Worm (Caenorhabditis elegans) whole organism, mixed stage, embryonic: ENCODE measurements around the gene C34C12.8.

Source experiments
- blmp-1 ChIP-seq: fragments of 150-350 bp; optimal IDR thresholded peaks from 2 replicates; lab custom pipeline; 2014; ENCODE audit warnings: missing biosample characterization, missing genetic modification characterization
- ces-1 ChIP-seq: fragments of 150-350 bp; optimal IDR thresholded peaks from 2 replicates; lab custom pipeline; 2014; ENCODE audit warnings: missing biosample characterization, missing genetic modification reagents, missing genetic modification characterization
- cnd-1 ChIP-seq: fragments of 200-800 bp; sonication (Bioruptor generic); optimal IDR thresholded peaks from 2 replicates; lab custom pipeline; 2018; ENCODE audit warnings: mild to moderate bottlenecking, missing genetic modification characterization, missing compliant biosample characterization
- drap-1 ChIP-seq: fragments of 200-800 bp; sonication (Bioruptor generic); optimal IDR thresholded peaks from 3 replicates; lab custom pipeline; 2018; ENCODE audit warnings: mild to moderate bottlenecking, missing genetic modification characterization, missing compliant biosample characterization
- elt-1 ChIP-seq: sonication (generic microtip); optimal IDR thresholded peaks from 2 replicates; lab custom pipeline; 2017; ENCODE audit warnings: missing genetic modification characterization, mild to moderate bottlenecking, missing compliant biosample characterization, antibody characterized with exemption, moderate library complexity, borderline replicate concordance; ENCODE audit not compliant: insufficient read depth
- elt-3 ChIP-seq: fragments of 150-350 bp; optimal IDR thresholded peaks from 2 replicates; lab custom pipeline; 2014; ENCODE audit warnings: missing biosample characterization, missing genetic modification characterization
- lsy-2 ChIP-seq: fragments of 150-350 bp; optimal IDR thresholded peaks from 2 replicates; lab custom pipeline; 2014; ENCODE audit warnings: missing biosample characterization, missing genetic modification characterization
- nhr-12 ChIP-seq: fragments of 150-350 bp; optimal IDR thresholded peaks from 2 replicates; lab custom pipeline; 2014; ENCODE audit warnings: missing biosample characterization, missing genetic modification characterization
- nhr-28 ChIP-seq: fragments of 150-350 bp; optimal IDR thresholded peaks from 2 replicates; lab custom pipeline; 2014; ENCODE audit warnings: missing biosample characterization, missing genetic modification characterization
- nhr-76 ChIP-seq: sonication (generic microtip); optimal IDR thresholded peaks from 2 replicates; lab custom pipeline; 2017; ENCODE audit warnings: missing biosample characterization, missing genetic modification characterization
- snpc-4 ChIP-seq: fragments of 150-350 bp; optimal IDR thresholded peaks from 2 replicates; lab custom pipeline; 2014; ENCODE audit warnings: missing biosample characterization, missing genetic modification characterization
- tbx-8 ChIP-seq: fragments of 200-800 bp; sonication (Bioruptor generic); optimal IDR thresholded peaks from 2 replicates; lab custom pipeline; 2018; ENCODE audit warnings: mild to moderate bottlenecking, missing genetic modification characterization, moderate library complexity, missing compliant biosample characterization
- unc-62 ChIP-seq: fragments of 150-350 bp; optimal IDR thresholded peaks from 2 replicates; lab custom pipeline; 2014; ENCODE audit warnings: missing biosample characterization, missing genetic modification reagents, missing genetic modification characterization

DNA sequence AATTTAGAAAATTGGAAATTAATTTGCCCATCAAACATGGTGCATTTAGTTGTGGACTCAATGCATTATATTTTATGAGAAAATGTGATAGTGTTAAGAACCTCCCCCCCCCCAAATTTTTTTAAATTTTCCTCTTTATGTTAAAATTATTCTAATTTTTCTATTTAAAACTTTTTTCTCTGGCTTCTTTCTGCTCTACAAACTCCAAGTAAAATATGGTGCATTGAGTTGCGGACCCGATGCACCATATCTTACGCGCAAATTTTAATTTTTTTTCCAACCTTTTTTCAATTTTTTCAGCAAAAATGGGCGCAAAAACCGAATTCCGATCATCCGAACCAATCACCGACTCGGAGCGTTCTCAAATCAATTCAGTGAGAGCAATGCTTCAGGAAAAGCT, 22.1 kb downstream of the C34C12.8 start, which contains the start of gene C34C12.6:
- TF ChIP-seq elt-3 (tag; lab: Kevin White, UChicago) (no peak), tbx-8 (GFP tag; lab: Kevin White, UChicago) (no peak), blmp-1 (tag; lab: Kevin White, UChicago) (no peak), cnd-1 (no peak), ces-1 (no peak), nhr-76 (tag; lab: Kevin White, UChicago) (no peak), lsy-2 (tag; lab: Kevin White, UChicago) (no peak), elt-1 (tag; lab: Kevin White, UChicago) (no peak), drap-1 (GFP tag; lab: Kevin White, UChicago) (no peak), nhr-28 (no peak), snpc-4 (no peak), unc-62 (GFP tag; lab: Kevin White, UChicago) (no peak), nhr-12 (tag; lab: Kevin White, UChicago) (no peak)
